Worm (Caenorhabditis elegans): ENCODE measurements around the gene reps-1.

ce11 chrV:19024683-19025082 is 34.4 kb upstream of the reps-1 start, which contains the start of gene Y39B6A.29:
- TF ChIP-seq elt-3 (tag; optimal IDR thresholded peaks at IDR 0.05) (no peak), aly-2 (tag; optimal IDR thresholded peaks at IDR 0.05) (no peak), ztf-11 (tag; optimal IDR thresholded peaks at IDR 0.05) (no peak), ZK546.5 (tag; optimal IDR thresholded peaks at IDR 0.05) (no peak)
